Worm (Caenorhabditis elegans) whole organism, early embryonic: Measurements from ENCODE around the gene glc-3.

Experiments
- F13C5.2 ChIP-seq: sonication (generic microtip); optimal IDR thresholded peaks from 2 replicates; lab custom pipeline; 2017; ENCODE audit warnings: mild to moderate bottlenecking, missing genetic modification characterization, inconsistent platforms, missing compliant biosample characterization
- aly-1 ChIP-seq: sonication (generic microtip); optimal IDR thresholded peaks from 2 replicates; lab custom pipeline; 2016; ENCODE audit warnings: missing genetic modification characterization, missing compliant biosample characterization
- ama-1 ChIP-seq: fragments of 150-350 bp; optimal IDR thresholded peaks from 2 replicates; lab custom pipeline; 2014
- flt-1 ChIP-seq: fragments of 200-800 bp; sonication (Bioruptor generic); IDR thresholded peaks from 2 replicates; pipeline ENCODE4 v1.3.6; 2022; ENCODE audit warnings: missing genetic modification characterization, missing compliant biosample characterization
- pes-1 ChIP-seq: fragments of 200-800 bp; sonication (Bioruptor generic); IDR thresholded peaks from 2 replicates; pipeline ENCODE4 v1.3.6; 2022; ENCODE audit warnings: missing genetic modification reagents, missing genetic modification characterization, missing compliant biosample characterization
- sea-1 ChIP-seq: fragments of 200-800 bp; sonication (Bioruptor generic); conservative IDR thresholded peaks from 2 replicates; pipeline ENCODE4 v1.3.6; 2022; ENCODE audit warnings: missing genetic modification characterization, missing compliant biosample characterization
- tra-4 ChIP-seq: sonication (generic microtip); optimal IDR thresholded peaks from 2 replicates; lab custom pipeline; 2017; ENCODE audit warnings: missing genetic modification characterization, missing compliant biosample characterization

ce11 chrV:5462894-5463293, 9.4 kb upstream of the glc-3 start, which contains the start of gene srg-67:
- TF ChIP-seq ama-1, result no peak
- no peak for TF ChIP-seq aly-1 (tag; lab: Kevin White, UChicago)
- no peak for TF ChIP-seq pes-1 (GFP tag; lab: Robert Waterston, UW)
- TF ChIP-seq flt-1 (GFP tag; lab: Robert Waterston, UW), result no peak
- TF ChIP-seq tra-4, result no peak
- no peak for TF ChIP-seq F13C5.2
- TF ChIP-seq sea-1 (GFP tag; lab: Robert Waterston, UW), result no peak
